Worm (Caenorhabditis elegans) whole organism, midembryonic: Measurements from ENCODE around the gene srw-107.

ENCODE experiments used
- cog-1 ChIP-seq: sonication (generic microtip); optimal IDR thresholded peaks from 2 replicates; lab custom pipeline; 2016; ENCODE audit warnings: missing genetic modification characterization, missing compliant biosample characterization
- flt-1 ChIP-seq: fragments of 200-800 bp; sonication (Bioruptor generic); IDR thresholded peaks from 2 replicates; pipeline ENCODE4 v1.3.6; 2022; ENCODE audit warnings: missing genetic modification characterization, missing compliant biosample characterization
- med-1 ChIP-seq: sonication (generic microtip); optimal IDR thresholded peaks from 2 replicates; lab custom pipeline; 2017; ENCODE audit warnings: missing genetic modification characterization, mild to moderate bottlenecking, missing compliant biosample characterization, antibody characterized with exemption, missing genetic modification reagents; ENCODE audit not compliant: insufficient read depth
- ref-1 ChIP-seq: fragments of 200-800 bp; sonication (Bioruptor generic); conservative IDR thresholded peaks from 2 replicates; pipeline ENCODE4 v1.3.6; 2022; ENCODE audit warnings: missing genetic modification reagents, missing genetic modification characterization, missing compliant biosample characterization
- ztf-23 ChIP-seq: fragments of 200-800 bp; sonication (Bioruptor generic); IDR thresholded peaks from 2 replicates; pipeline ENCODE4 v1.3.6; 2022; ENCODE audit warnings: missing genetic modification reagents, missing genetic modification characterization, missing compliant biosample characterization
- ztf-29 ChIP-seq: fragments of 200-800 bp; sonication (Bioruptor generic); IDR thresholded peaks from 2 replicates; pipeline ENCODE4 v1.3.6; 2022; ENCODE audit warnings: missing genetic modification reagents, missing genetic modification characterization, missing compliant biosample characterization

ce11 chrV:472589-472988, 48.8 kb downstream of the srw-107 start, which contains the start of gene srt-31:
- no peak for TF ChIP-seq flt-1
- no peak for TF ChIP-seq ztf-29
- TF ChIP-seq cog-1 (tag; lab: Kevin White, UChicago), result no peak
- TF ChIP-seq ref-1 (GFP tag; lab: Robert Waterston, UW), result no peak
- no peak for TF ChIP-seq med-1 (GFP tag; lab: Kevin White, UChicago)
- TF ChIP-seq ztf-23 (GFP tag; lab: Robert Waterston, UW), result no peak
